Worm (Caenorhabditis elegans): ENCODE results near the gene cpsf-2.

cpsf-2 gene

DNA sequence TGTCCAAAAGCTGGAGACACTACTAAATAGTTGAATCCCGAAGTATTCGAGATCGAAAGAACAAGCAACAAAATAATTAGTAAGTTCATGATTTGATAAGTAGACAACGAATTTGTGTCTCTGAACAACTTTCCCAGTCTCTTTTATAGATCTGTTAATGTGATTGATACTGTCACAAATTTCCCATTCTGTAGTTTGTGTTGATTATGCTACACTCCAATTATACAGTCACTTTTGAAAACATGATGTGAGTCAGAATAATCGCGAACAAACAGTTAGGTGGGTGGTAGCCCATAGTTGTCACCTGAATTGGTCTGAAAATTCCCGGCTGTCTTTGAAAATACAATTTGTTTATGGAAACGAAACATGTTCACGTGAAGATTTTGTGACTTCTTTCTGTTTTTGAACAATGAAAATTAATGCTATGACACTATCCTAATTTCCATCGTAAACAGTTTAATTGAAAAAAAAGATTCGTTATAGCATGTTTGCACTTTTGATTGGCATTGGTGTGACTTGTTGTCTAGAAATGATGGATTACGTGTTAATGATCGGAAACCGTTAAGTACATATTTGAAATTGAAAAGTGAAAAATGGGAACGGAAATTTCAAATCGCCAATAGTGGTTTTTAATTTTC, 15.4 kb upstream of the cpsf-2 start, which contains the start of gene ugt-41:
TSS of gene ugt-41 (minus strand) at position 119 of the 638 bp plus-strand sequence.
- peak; percentile 34 for TF ChIP-seq sma-9 (GFP tag; optimal IDR thresholded peaks at IDR 0.05)
- TF ChIP-seq sma-9 (tag; optimal IDR thresholded peaks at IDR 0.05), result no peak
- TF ChIP-seq F13H6.1 (tag; optimal IDR thresholded peaks at IDR 0.05), result no peak
- TF ChIP-seq skn-1 (tag; optimal IDR thresholded peaks at IDR 0.05), result no peak
- no peak for TF ChIP-seq nhr-11 (tag; optimal IDR thresholded peaks at IDR 0.05)
- TF ChIP-seq sma-3 (GFP tag; optimal IDR thresholded peaks at IDR 0.05), result peak; percentile 3
- no peak for TF ChIP-seq elt-1 (tag; optimal IDR thresholded peaks at IDR 0.05)

DNA sequence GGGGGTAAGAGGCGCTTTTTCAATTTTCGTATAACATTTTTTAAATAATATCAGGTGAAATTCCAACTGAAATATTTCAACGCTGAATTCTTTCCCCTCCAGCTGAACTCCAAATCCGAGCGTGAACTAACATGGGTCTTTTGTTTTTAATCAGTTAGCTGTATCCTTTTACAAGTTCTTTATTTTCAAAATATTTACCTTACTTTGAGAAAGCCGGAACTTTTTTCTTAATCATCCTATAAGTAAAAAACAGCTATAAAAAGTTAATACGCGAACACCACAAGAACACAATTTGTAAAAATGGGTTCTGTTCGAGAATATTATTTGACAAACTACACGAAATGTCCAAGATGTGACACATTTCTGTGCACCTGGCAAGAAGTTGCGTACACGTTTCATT, 14.8 kb upstream of the cpsf-2 start, which contains the start of gene srh-83:
TSS of gene srh-83 (plus strand) at position 301 of the 400 bp plus-strand sequence.
- TF ChIP-seq nhr-77 (tag; optimal IDR thresholded peaks at IDR 0.05) (no peak), alr-1 (tag; optimal IDR thresholded peaks at IDR 0.05) (no peak), mab-5 (tag; optimal IDR thresholded peaks at IDR 0.05) (no peak), mdl-1 (tag; optimal IDR thresholded peaks at IDR 0.05) (no peak), nhr-23 (tag; optimal IDR thresholded peaks at IDR 0.05) (no peak), nhr-12 (tag; optimal IDR thresholded peaks at IDR 0.05) (no peak), sma-9 (GFP tag; optimal IDR thresholded peaks at IDR 0.05) (no peak), sma-9 (tag; optimal IDR thresholded peaks at IDR 0.05) (no peak), C34F6.9 (tag; optimal IDR thresholded peaks at IDR 0.05) (no peak), nhr-21 (tag; optimal IDR thresholded peaks at IDR 0.05) (no peak), unc-55 (GFP tag; optimal IDR thresholded peaks at IDR 0.05) (no peak), nhr-10 (tag; optimal IDR thresholded peaks at IDR 0.05) (no peak)

DNA sequence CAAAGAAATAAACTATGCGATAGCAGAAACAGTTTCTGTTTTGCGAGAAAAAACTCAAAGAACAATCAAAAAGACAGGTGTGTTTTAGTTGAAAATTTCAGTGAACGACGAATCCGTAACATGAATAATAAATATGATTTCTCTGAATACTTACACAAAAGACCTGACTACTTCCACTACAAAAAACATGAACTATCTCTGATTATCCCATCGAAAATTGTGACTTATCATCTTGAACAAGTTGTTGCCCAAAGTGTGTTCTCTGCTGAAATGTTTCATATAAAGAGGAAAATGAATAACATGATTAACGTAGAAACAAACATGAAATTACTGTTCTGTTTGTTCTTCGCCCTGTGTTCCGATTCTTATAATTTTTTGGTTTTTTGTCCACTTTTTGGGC, 12.3 kb upstream of the cpsf-2 start, which contains the start of gene ugt-36:
TSS of gene ugt-36 (plus strand) at position 301 of the 400 bp plus-strand sequence.
- TF ChIP-seq ztf-4 (tag; optimal IDR thresholded peaks at IDR 0.05) (no peak), ama-1 (optimal IDR thresholded peaks at IDR 0.05) (no peak), blmp-1 (tag; optimal IDR thresholded peaks at IDR 0.05; ENCODE audit: insufficient read depth) (no peak), nhr-21 (tag; optimal IDR thresholded peaks at IDR 0.05) (no peak), nhr-6 (tag; optimal IDR thresholded peaks at IDR 0.05) (no peak), unc-55 (GFP tag; optimal IDR thresholded peaks at IDR 0.05) (no peak), dmd-4 (tag; optimal IDR thresholded peaks at IDR 0.05) (no peak), ztf-1 (GFP tag; conservative IDR thresholded peaks at IDR 0.05) (no peak), lin-13 (GFP tag; optimal IDR thresholded peaks at IDR 0.05) (no peak), mab-5 (tag; optimal IDR thresholded peaks at IDR 0.05) (no peak), nhr-11 (tag; optimal IDR thresholded peaks at IDR 0.05) (no peak), zag-1 (tag; optimal IDR thresholded peaks at IDR 0.05) (no peak), lin-11 (tag; optimal IDR thresholded peaks at IDR 0.05) (no peak), snpc-4 (tag; optimal IDR thresholded peaks at IDR 0.05) (no peak)

DNA sequence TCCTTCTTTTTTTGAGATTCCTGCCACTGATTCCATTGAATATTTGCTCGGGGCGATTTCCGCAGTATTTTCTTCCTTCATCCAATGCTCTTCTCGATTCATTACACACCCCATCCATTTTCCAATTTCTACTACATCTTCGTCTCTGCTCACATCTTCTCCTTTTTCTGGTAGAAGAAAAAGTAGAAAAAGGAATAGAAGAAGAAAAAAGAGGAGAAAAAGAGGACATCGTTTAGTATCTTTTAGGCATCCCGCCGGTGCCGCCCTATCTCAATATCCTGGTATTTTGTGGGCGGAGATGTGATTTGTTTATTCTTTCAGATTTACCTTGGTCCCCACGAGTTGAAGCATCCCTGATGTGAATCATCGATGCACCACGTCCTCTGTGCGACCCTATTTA, 3.8 kb upstream of the cpsf-2 start, which contains the start of gene lgc-39:
TSS of gene lgc-39 (plus strand) at position 301 of the 400 bp plus-strand sequence.
- TF ChIP-seq unc-39 (tag; optimal IDR thresholded peaks at IDR 0.05) (no peak), dmd-4 (tag; optimal IDR thresholded peaks at IDR 0.05) (no peak), gmeb-1 (tag; optimal IDR thresholded peaks at IDR 0.05) (no peak), crh-2 (tag; optimal IDR thresholded peaks at IDR 0.05) (no peak), fos-1 (tag; optimal IDR thresholded peaks at IDR 0.05) (no peak), sma-9 (GFP tag; optimal IDR thresholded peaks at IDR 0.05) (no peak), sma-9 (tag; optimal IDR thresholded peaks at IDR 0.05) (no peak)

DNA sequence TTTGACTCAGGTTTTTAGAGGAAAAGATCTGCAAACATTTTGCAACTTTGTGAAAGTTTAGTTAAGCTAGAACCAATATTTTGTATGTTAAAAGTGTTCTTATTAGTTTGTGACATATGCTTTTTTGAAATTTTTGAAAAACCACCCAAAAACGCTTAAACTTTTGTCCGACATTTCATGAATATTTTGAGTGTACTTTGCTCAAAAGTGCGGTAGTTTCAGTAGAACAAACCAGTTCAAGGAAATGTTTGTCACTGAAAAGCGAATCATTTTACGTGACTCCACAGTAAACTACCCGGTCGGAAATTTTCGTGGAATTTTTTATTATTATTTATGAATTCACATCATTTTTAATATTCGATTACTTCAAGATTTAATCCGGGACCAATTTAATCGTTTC, 5.6 kb downstream of the cpsf-2 start, which contains the start of gene pitr-5:
TSS of gene pitr-5 (plus strand) at position 301 of the 400 bp plus-strand sequence.
- no peak for TF ChIP-seq lin-11 (tag; optimal IDR thresholded peaks at IDR 0.05)

DNA sequence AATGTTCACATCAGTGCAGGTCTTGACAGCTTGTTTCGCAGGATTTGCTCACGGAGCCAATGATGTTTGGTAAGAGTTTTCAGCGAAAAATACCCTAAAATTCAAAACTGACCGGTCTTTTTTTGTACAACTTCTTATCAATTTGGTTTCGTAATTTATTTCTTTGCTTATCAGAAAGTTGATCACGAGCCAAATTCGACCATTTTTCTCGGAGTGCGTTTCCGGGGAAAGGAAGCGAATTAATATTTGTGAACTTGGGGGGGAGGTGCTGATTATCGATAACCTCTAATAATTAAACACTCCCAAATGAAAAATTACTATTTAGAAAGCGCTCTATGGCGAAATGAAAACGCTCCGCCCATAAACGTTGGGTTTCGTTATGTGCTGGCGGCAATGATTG, 7.6 kb downstream of the cpsf-2 start:
- TF ChIP-seq elt-3 (tag; optimal IDR thresholded peaks at IDR 0.05) (no peak), fos-1 (tag; optimal IDR thresholded peaks at IDR 0.05) (peak; percentile 81), ztf-11 (tag; optimal IDR thresholded peaks at IDR 0.05) (no peak), nhr-25 (tag; optimal IDR thresholded peaks at IDR 0.05) (no peak), gmeb-1 (tag; optimal IDR thresholded peaks at IDR 0.05) (peak; percentile 43), sma-9 (GFP tag; optimal IDR thresholded peaks at IDR 0.05) (peak; percentile 10), sma-9 (tag; optimal IDR thresholded peaks at IDR 0.05) (no peak)
